Fruit fly (Drosophila melanogaster) whole organism, embryonic: ENCODE results near the gene rgn.

Source experiments
- CG10565 ChIP-seq: fragments of 200-800 bp; sonication (Bioruptor generic); optimal IDR thresholded peaks from 3 replicates; lab custom pipeline; 2016; ENCODE audit warnings: missing biosample characterization, mild to moderate bottlenecking, missing genetic modification characterization
- CG10959 ChIP-seq: fragments of 200-800 bp; sonication (Bioruptor generic); IDR thresholded peaks from 2 replicates; pipeline ENCODE4 v1.3.6; 2022; ENCODE audit warnings: missing biosample characterization, missing genetic modification characterization
- CG11247 ChIP-seq: fragments of 200-800 bp; sonication (Bioruptor generic); IDR thresholded peaks from 2 replicates; pipeline ENCODE4 v1.3.6; 2022; ENCODE audit warnings: missing biosample characterization, missing genetic modification characterization
- CG11398 ChIP-seq: fragments of 200-800 bp; sonication (Bioruptor generic); optimal IDR thresholded peaks from 2 replicates; lab custom pipeline; 2016; ENCODE audit warnings: missing biosample characterization, missing genetic modification characterization
- CG11696 ChIP-seq: fragments of 200-800 bp; sonication (Bioruptor generic); IDR thresholded peaks from 2 replicates; pipeline ENCODE4 v1.3.6; 2022; ENCODE audit warnings: missing biosample characterization, missing genetic modification characterization
- CG12769 ChIP-seq: fragments of 200-800 bp; sonication (Bioruptor generic); optimal IDR thresholded peaks from 2 replicates; lab custom pipeline; 2019; ENCODE audit warnings: missing biosample characterization, mild to moderate bottlenecking, missing genetic modification characterization, moderate library complexity
- CG15514 ChIP-seq: fragments of 200-800 bp; sonication (Bioruptor generic); optimal IDR thresholded peaks from 3 replicates; lab custom pipeline; 2017; ENCODE audit warnings: missing biosample characterization, missing genetic modification characterization, mild to moderate bottlenecking, moderate library complexity, missing genetic modification reagents
- CG1647 ChIP-seq: fragments of 200-800 bp; sonication (Bioruptor generic); optimal IDR thresholded peaks from 3 replicates; lab custom pipeline; 2016; ENCODE audit warnings: missing biosample characterization, missing genetic modification characterization
- CG18011 ChIP-seq: fragments of 200-800 bp; sonication (Bioruptor generic); optimal IDR thresholded peaks from 2 replicates; lab custom pipeline; 2017; ENCODE audit warnings: missing biosample characterization, missing genetic modification characterization, mild to moderate bottlenecking, moderate library complexity, missing genotype
- CG31441 ChIP-seq: fragments of 200-800 bp; sonication (Bioruptor generic); IDR thresholded peaks from 2 replicates; pipeline ENCODE4 v1.3.6; 2022; ENCODE audit warnings: missing biosample characterization, missing genetic modification characterization
- CG3838 ChIP-seq: fragments of 200-800 bp; sonication (Bioruptor generic); optimal IDR thresholded peaks from 3 replicates; lab custom pipeline; 2016; ENCODE audit warnings: missing biosample characterization, missing genetic modification characterization
- CG3847 ChIP-seq: fragments of 200-800 bp; sonication (Bioruptor generic); IDR thresholded peaks from 2 replicates; pipeline ENCODE4 v1.3.6; 2022; ENCODE audit warnings: missing biosample characterization, missing genetic modification characterization
- CG4360 ChIP-seq: fragments of 200-800 bp; sonication (Bioruptor generic); IDR thresholded peaks from 2 replicates; pipeline ENCODE4 v1.3.6; 2022; ENCODE audit warnings: missing biosample characterization, missing genetic modification characterization
- CG7745 ChIP-seq: fragments of 200-800 bp; sonication (Bioruptor generic); optimal IDR thresholded peaks from 2 replicates; lab custom pipeline; 2018; ENCODE audit warnings: missing biosample characterization, mild to moderate bottlenecking, missing genetic modification characterization, moderate library complexity
- CG8359 ChIP-seq: fragments of 200-800 bp; sonication (Bioruptor generic); optimal IDR thresholded peaks from 2 replicates; lab custom pipeline; 2017; ENCODE audit warnings: missing biosample characterization, mild to moderate bottlenecking, missing genetic modification characterization, borderline replicate concordance
- CG9215 ChIP-seq: fragments of 200-800 bp; sonication (Bioruptor generic); IDR thresholded peaks from 2 replicates; pipeline ENCODE4 v1.3.6; 2022; ENCODE audit warnings: missing biosample characterization, missing genetic modification characterization
- CG9727 ChIP-seq: fragments of 200-800 bp; sonication (Bioruptor generic); optimal IDR thresholded peaks from 3 replicates; lab custom pipeline; 2017; ENCODE audit warnings: missing biosample characterization, mild to moderate bottlenecking, missing genetic modification characterization
- Dbx ChIP-seq: fragments of 200-800 bp; sonication (Bioruptor generic); IDR thresholded peaks from 3 replicates; pipeline ENCODE4 v1.3.6; 2022; ENCODE audit warnings: missing biosample characterization, missing genetic modification characterization
- ERR ChIP-seq: fragments of 200-800 bp; sonication (Bioruptor generic); optimal IDR thresholded peaks from 2 replicates; lab custom pipeline; 2016; ENCODE audit warnings: missing biosample characterization, missing genetic modification characterization
- Ets65A ChIP-seq: fragments of 200-800 bp; sonication (Bioruptor generic); peaks from one replicate; lab custom pipeline; 2016; ENCODE audit warnings: missing biosample characterization, missing genetic modification characterization
- Ets97D ChIP-seq: fragments of 200-800 bp; sonication (Bioruptor generic); optimal IDR thresholded peaks from 3 replicates; lab custom pipeline; 2016; ENCODE audit warnings: missing biosample characterization, missing genetic modification characterization
- HHEX ChIP-seq: fragments of 200-800 bp; sonication (Bioruptor generic); optimal IDR thresholded peaks from 3 replicates; lab custom pipeline; 2017; ENCODE audit warnings: missing biosample characterization, mild to moderate bottlenecking, missing genetic modification characterization, missing genetic modification reagents
- Hand ChIP-seq: fragments of 200-800 bp; sonication (Bioruptor generic); optimal IDR thresholded peaks from 2 replicates; lab custom pipeline; 2017; ENCODE audit warnings: mild to moderate bottlenecking, missing biosample characterization, missing genetic modification reagents, missing genetic modification characterization
- Mad ChIP-seq: fragments of 200-800 bp; sonication (Bioruptor generic); optimal IDR thresholded peaks from 2 replicates; lab custom pipeline; 2016; ENCODE audit warnings: missing biosample characterization, missing genetic modification characterization
- Med ChIP-seq: fragments of 200-800 bp; sonication (Bioruptor generic); peaks from one replicate; lab custom pipeline; 2016; ENCODE audit warnings: missing biosample characterization, missing genetic modification characterization, mild to moderate bottlenecking, inconsistent platforms, moderate library complexity
- Mrtf ChIP-seq: fragments of 200-800 bp; sonication (Bioruptor generic); IDR thresholded peaks from 3 replicates; pipeline ENCODE4 v1.3.6; 2022; ENCODE audit warnings: missing biosample characterization, missing genetic modification characterization
- NC2β ChIP-seq: fragments of 200-800 bp; sonication (Bioruptor generic); optimal IDR thresholded peaks from 2 replicates; lab custom pipeline; 2016; ENCODE audit warnings: missing biosample characterization, missing genetic modification characterization
- NK7.1 ChIP-seq: fragments of 200-800 bp; sonication (Bioruptor generic); optimal IDR thresholded peaks from 3 replicates; lab custom pipeline; 2016; ENCODE audit warnings: missing biosample characterization, missing genetic modification characterization
- NfI ChIP-seq: fragments of 200-800 bp; sonication (Bioruptor generic); optimal IDR thresholded peaks from 3 replicates; lab custom pipeline; 2018; ENCODE audit warnings: missing biosample characterization, mild to moderate bottlenecking, missing genetic modification characterization, moderate library complexity
- Opbp ChIP-seq: fragments of 200-800 bp; sonication (Bioruptor generic); IDR thresholded peaks from 3 replicates; pipeline ENCODE4 v1.3.6; 2022; ENCODE audit warnings: missing biosample characterization, missing genetic modification characterization; ENCODE audit not compliant: partially characterized antibody
- bcd ChIP-seq: fragments of 200-800 bp; sonication (Bioruptor generic); optimal IDR thresholded peaks from 2 replicates; lab custom pipeline; 2017; ENCODE audit warnings: missing biosample characterization, mild to moderate bottlenecking, missing genetic modification characterization
- bigmax ChIP-seq: fragments of 200-800 bp; sonication (Bioruptor generic); optimal IDR thresholded peaks from 2 replicates; lab custom pipeline; 2018; ENCODE audit warnings: missing biosample characterization, mild to moderate bottlenecking, missing genetic modification characterization
- caup ChIP-seq: fragments of 200-800 bp; sonication (Bioruptor generic); optimal IDR thresholded peaks from 3 replicates; lab custom pipeline; 2017; ENCODE audit warnings: missing biosample characterization, mild to moderate bottlenecking, missing genetic modification characterization, moderate library complexity; ENCODE audit not compliant: severe bottlenecking
- crp ChIP-seq, 2 experiments: fragments of 200-800 bp; sonication (Bioruptor generic); optimal IDR thresholded peaks; 2 replicates in 1 of 2; 3 replicates in 1 of 2; lab custom pipeline; 2017; ENCODE audit warnings: missing biosample characterization in 2 of 2, missing genetic modification characterization in 2 of 2, mild to moderate bottlenecking in 1 of 2, moderate library complexity in 1 of 2
- dimm ChIP-seq: fragments of 200-800 bp; sonication (Bioruptor generic); IDR thresholded peaks from 2 replicates; pipeline ENCODE4 v1.3.6; 2022; ENCODE audit warnings: missing biosample characterization, missing genetic modification characterization
- dmrt99B ChIP-seq: fragments of 200-800 bp; sonication (Bioruptor generic); optimal IDR thresholded peaks from 2 replicates; lab custom pipeline; 2018; ENCODE audit warnings: missing biosample characterization, mild to moderate bottlenecking, missing genetic modification characterization, moderate library complexity
- dysf ChIP-seq: fragments of 200-800 bp; sonication (Bioruptor generic); IDR thresholded peaks from 3 replicates; pipeline ENCODE4 v1.3.6; 2022; ENCODE audit warnings: missing biosample characterization, missing genetic modification characterization
- ewg ChIP-seq: fragments of 200-800 bp; sonication (Bioruptor generic); optimal IDR thresholded peaks from 3 replicates; lab custom pipeline; 2017; ENCODE audit warnings: mild to moderate bottlenecking, missing biosample characterization, missing genetic modification reagents, missing genetic modification characterization
- fd102C ChIP-seq: fragments of 200-800 bp; sonication (Bioruptor generic); optimal IDR thresholded peaks from 2 replicates; lab custom pipeline; 2018; ENCODE audit warnings: missing biosample characterization, mild to moderate bottlenecking, missing genetic modification characterization, moderate library complexity
- hb ChIP-seq: fragments of 200-800 bp; sonication (Bioruptor generic); IDR thresholded peaks from 3 replicates; pipeline ENCODE4 v1.3.6; 2022; ENCODE audit warnings: missing biosample characterization, missing genetic modification characterization; ENCODE audit not compliant: partially characterized antibody
- hkb ChIP-seq, 2 experiments: fragments of 200-800 bp in 1 of 2; fragments of >200 bp in 1 of 2; sonication (Bioruptor generic) in 1 of 2; IDR thresholded peaks in 1 of 2; optimal IDR thresholded peaks in 1 of 2; 2 replicates each; pipeline versions ENCODE4 v1.3.6 to Lab custom; 2017 to 2022; ENCODE audit warnings: missing biosample characterization in 1 of 2, missing genetic modification characterization in 1 of 2
- kay ChIP-seq: fragments of 200-800 bp; sonication (Bioruptor generic); optimal IDR thresholded peaks from 2 replicates; lab custom pipeline; 2016; ENCODE audit warnings: missing biosample characterization, missing genetic modification characterization
- maf-S ChIP-seq: fragments of 200-800 bp; sonication (Bioruptor generic); optimal IDR thresholded peaks from 2 replicates; lab custom pipeline; 2016; ENCODE audit warnings: missing biosample characterization, missing genetic modification characterization
- mld ChIP-seq: fragments of 200-800 bp; sonication (Bioruptor generic); IDR thresholded peaks from 3 replicates; pipeline ENCODE4 v1.3.6; 2022; ENCODE audit warnings: missing biosample characterization, missing genetic modification characterization; ENCODE audit not compliant: partially characterized antibody
- nerfin-2 ChIP-seq: fragments of 200-800 bp; sonication (Bioruptor generic); IDR thresholded peaks from 2 replicates; pipeline ENCODE4 v1.3.6; 2022; ENCODE audit warnings: missing biosample characterization, missing genetic modification characterization; ENCODE audit not compliant: partially characterized antibody
- row ChIP-seq: fragments of 200-800 bp; sonication (Bioruptor generic); IDR thresholded peaks from 3 replicates; pipeline ENCODE4 v1.3.6; 2022; ENCODE audit warnings: missing biosample characterization, missing genetic modification characterization
- shn ChIP-seq: fragments of 200-800 bp; sonication (Bioruptor generic); optimal IDR thresholded peaks from 3 replicates; lab custom pipeline; 2016; ENCODE audit warnings: missing biosample characterization, missing genetic modification characterization
- trh ChIP-seq: fragments of 200-800 bp; sonication (Bioruptor generic); optimal IDR thresholded peaks from 2 replicates; lab custom pipeline; 2016; ENCODE audit warnings: missing biosample characterization, missing genetic modification characterization
- zen ChIP-seq: fragments of 200-800 bp; sonication (Bioruptor generic); optimal IDR thresholded peaks from 3 replicates; lab custom pipeline; 2018; ENCODE audit warnings: missing biosample characterization, mild to moderate bottlenecking, missing genetic modification characterization, moderate library complexity

The rgn gene

dm6 chr3L:21417884-21418536 is 35.7 kb downstream of the rgn start (continued):
- peak; percentile 14 for TF ChIP-seq CG8359 (GFP tag; lab: Kevin White, UChicago)
- TF ChIP-seq ewg (GFP tag; lab: Kevin White, UChicago) = peak; percentile 23
- TF ChIP-seq kay (GFP tag; lab: Kevin White, UChicago) = peak; percentile 5
- no peak for TF ChIP-seq CG1647
- TF ChIP-seq CG4360 = no peak
- no peak for TF ChIP-seq CG10565 (GFP tag; lab: Kevin White, UChicago)
- TF ChIP-seq bigmax (GFP tag; lab: Kevin White, UChicago) = no peak
- peak; percentile 1 for TF ChIP-seq CG18011 (GFP tag; lab: Kevin White, UChicago)
- TF ChIP-seq NC2β (GFP tag; lab: Kevin White, UChicago) = no peak
- no peak for TF ChIP-seq shn
- TF ChIP-seq dmrt99B (tag; lab: Kevin White, UChicago) = peak; percentile 72
- TF ChIP-seq CG10959 (GFP tag; lab: Robert Waterston, UW) = no peak
- TF ChIP-seq CG11398 (GFP tag; lab: Kevin White, UChicago) = no peak
- TF ChIP-seq Hand (GFP tag; lab: Kevin White, UChicago) = peak; percentile 1
- no peak for TF ChIP-seq trh (GFP tag; lab: Kevin White, UChicago)
- TF ChIP-seq CG3838 (GFP tag; lab: Kevin White, UChicago) = no peak
- no peak for TF ChIP-seq NK7.1
- no peak for TF ChIP-seq crp (GFP tag; optimal IDR thresholded peaks at IDR 0.05; lab: Kevin White, UChicago)
- peak; percentile 65 for TF ChIP-seq row (GFP tag; lab: Robert Waterston, UW)
- no peak for TF ChIP-seq ERR (GFP tag; lab: Kevin White, UChicago)
- TF ChIP-seq Mrtf (GFP tag; lab: Robert Waterston, UW) = no peak
- TF ChIP-seq fd102C (GFP tag; lab: Kevin White, UChicago) = no peak
- TF ChIP-seq mld (GFP tag; lab: Robert Waterston, UW) = no peak
- no peak for TF ChIP-seq Opbp (GFP tag; lab: Robert Waterston, UW)
- no peak for TF ChIP-seq Mad (GFP tag; lab: Kevin White, UChicago)
- TF ChIP-seq NfI (GFP tag; lab: Kevin White, UChicago) = peak; percentile 25
- peak; percentile 60 for TF ChIP-seq Med (GFP tag; lab: Kevin White, UChicago)
- peak; percentile 20 for TF ChIP-seq CG15514 (GFP tag; lab: Kevin White, UChicago)
- peak; percentile 53 for TF ChIP-seq HHEX (GFP tag; lab: Kevin White, UChicago)
- TF ChIP-seq Ets97D (GFP tag; lab: Kevin White, UChicago) = no peak
- no peak for TF ChIP-seq zen (tag; lab: Kevin White, UChicago)
- peak; percentile 6 for TF ChIP-seq caup (GFP tag; lab: Kevin White, UChicago)
- no peak for TF ChIP-seq CG11696 (GFP tag; lab: Robert Waterston, UW)
- TF ChIP-seq CG9727 (GFP tag; lab: Kevin White, UChicago) = peak; percentile 55
- no peak for TF ChIP-seq hkb (optimal IDR thresholded peaks at IDR 0.05; lab: Kevin White, UChicago)
- peak; percentile 39 for TF ChIP-seq hkb (GFP tag; IDR thresholded peaks at IDR 0.05; lab: Robert Waterston, UW)
- TF ChIP-seq bcd (GFP tag; lab: Kevin White, UChicago) = peak; percentile 57
- no peak for TF ChIP-seq maf-S (GFP tag; lab: Kevin White, UChicago)
- TF ChIP-seq hb = no peak
- TF ChIP-seq nerfin-2 (GFP tag; lab: Robert Waterston, UW) = no peak
- TF ChIP-seq dysf (GFP tag; lab: Robert Waterston, UW) = peak; percentile 59; the same call in 2 of the 3 replicates
- TF ChIP-seq dimm (GFP tag; lab: Robert Waterston, UW) = 0 out of 2 replicates have a peak, but pooled peaks have one; percentile 12
- TF ChIP-seq CG9215 (GFP tag; lab: Robert Waterston, UW) = 0 out of 2 replicates have a peak, but pooled peaks have one; percentile 53
- peak; percentile 37 for TF ChIP-seq CG12769 (tag; lab: Kevin White, UChicago)
- 0 out of 3 replicates have a peak, but pooled peaks have one; percentile 42 for TF ChIP-seq Dbx (GFP tag; lab: Robert Waterston, UW)
- peak; percentile 72 for TF ChIP-seq CG31441 (GFP tag; lab: Robert Waterston, UW)
- TF ChIP-seq Ets65A = no peak
- no peak for TF ChIP-seq CG11247
- peak; percentile 24; the same call in 1 of the 2 replicates for TF ChIP-seq CG3847 (GFP tag; lab: Robert Waterston, UW)
- TF ChIP-seq CG7745 (tag; lab: Kevin White, UChicago) = no peak
